Fruit fly (Drosophila melanogaster) whole organism, embryonic: ENCODE data around the gene djl.

ENCODE experiments used
- Atf6 ChIP-seq: fragments of 200-800 bp; sonication (Bioruptor generic); IDR thresholded peaks from 2 replicates; pipeline ENCODE4 v1.3.6; 2022; ENCODE audit warnings: missing biosample characterization, missing genetic modification characterization
- CG10267 ChIP-seq: fragments of 200-800 bp; sonication (Bioruptor generic); optimal IDR thresholded peaks from 2 replicates; lab custom pipeline; 2018; ENCODE audit warnings: missing biosample characterization, mild to moderate bottlenecking, missing genetic modification characterization, moderate library complexity
- CG10462 ChIP-seq: fragments of 200-800 bp; sonication (Bioruptor generic); optimal IDR thresholded peaks from 2 replicates; lab custom pipeline; 2016; ENCODE audit warnings: missing biosample characterization, missing genetic modification characterization
- CG10959 ChIP-seq: fragments of 200-800 bp; sonication (Bioruptor generic); IDR thresholded peaks from 2 replicates; pipeline ENCODE4 v1.3.6; 2022; ENCODE audit warnings: missing biosample characterization, missing genetic modification characterization
- CG11085 ChIP-seq: fragments of 200-800 bp; sonication (Bioruptor generic); IDR thresholded peaks from 2 replicates; pipeline ENCODE4 v1.3.6; 2022; ENCODE audit warnings: missing biosample characterization, missing genetic modification characterization
- CG11695 ChIP-seq: fragments of 200-800 bp; sonication (Bioruptor generic); IDR thresholded peaks from 3 replicates; pipeline ENCODE4 v1.3.6; 2022; ENCODE audit warnings: missing biosample characterization, missing genetic modification characterization
- CG12071 ChIP-seq: fragments of 200-800 bp; sonication (Bioruptor generic); optimal IDR thresholded peaks from 3 replicates; lab custom pipeline; 2018; ENCODE audit warnings: missing biosample characterization, mild to moderate bottlenecking, missing genetic modification characterization
- CG12299 ChIP-seq: fragments of 200-800 bp; sonication (Bioruptor generic); optimal IDR thresholded peaks from 2 replicates; lab custom pipeline; 2018; ENCODE audit warnings: missing biosample characterization, mild to moderate bottlenecking, missing genetic modification characterization
- CG12744 ChIP-seq: fragments of 200-800 bp; sonication (Bioruptor generic); optimal IDR thresholded peaks from 2 replicates; lab custom pipeline; 2016; ENCODE audit warnings: missing biosample characterization, missing genetic modification characterization
- CG15269 ChIP-seq: fragments of 200-800 bp; sonication (Bioruptor generic); optimal IDR thresholded peaks from 2 replicates; lab custom pipeline; 2018; ENCODE audit warnings: missing biosample characterization, mild to moderate bottlenecking, missing genetic modification characterization, moderate library complexity
- CG17912 ChIP-seq: fragments of 200-800 bp; sonication (Bioruptor generic); optimal IDR thresholded peaks from 2 replicates; lab custom pipeline; 2018; ENCODE audit warnings: missing biosample characterization, mild to moderate bottlenecking, missing genetic modification characterization
- CG4424 ChIP-seq: fragments of 200-800 bp; sonication (Bioruptor generic); optimal IDR thresholded peaks from 3 replicates; lab custom pipeline; 2016; ENCODE audit warnings: missing biosample characterization, missing genetic modification characterization
- CG5245 ChIP-seq: fragments of 200-800 bp; sonication (Bioruptor generic); optimal IDR thresholded peaks from 3 replicates; lab custom pipeline; 2016; ENCODE audit warnings: missing biosample characterization, missing genetic modification characterization
- CG6175 ChIP-seq: fragments of 200-800 bp; sonication (Bioruptor generic); IDR thresholded peaks from 3 replicates; pipeline ENCODE4 v1.3.6; 2022; ENCODE audit warnings: missing biosample characterization, missing genetic modification characterization
- CG6689 ChIP-seq: fragments of 200-800 bp; sonication (Bioruptor generic); IDR thresholded peaks from 2 replicates; pipeline ENCODE4 v1.3.6; 2022; ENCODE audit warnings: missing biosample characterization, missing genetic modification characterization
- CG6765 ChIP-seq: fragments of 200-800 bp; sonication (Bioruptor generic); optimal IDR thresholded peaks from 3 replicates; lab custom pipeline; 2017; ENCODE audit warnings: missing biosample characterization, mild to moderate bottlenecking, missing genetic modification characterization
- CG7839 ChIP-seq: fragments of 200-800 bp; sonication (Bioruptor generic); optimal IDR thresholded peaks from 3 replicates; lab custom pipeline; 2018; ENCODE audit warnings: missing biosample characterization, mild to moderate bottlenecking, missing genetic modification characterization, moderate library complexity
- Camta ChIP-seq: fragments of 200-800 bp; sonication (Bioruptor generic); optimal IDR thresholded peaks from 2 replicates; lab custom pipeline; 2016; ENCODE audit warnings: missing biosample characterization, missing genetic modification characterization
- Dad ChIP-seq: fragments of 200-800 bp; sonication (Bioruptor generic); optimal IDR thresholded peaks from 3 replicates; lab custom pipeline; 2016; ENCODE audit warnings: missing biosample characterization, missing genetic modification characterization
- Doc2 ChIP-seq: fragments of 200-800 bp; sonication (Bioruptor generic); IDR thresholded peaks from 2 replicates; pipeline ENCODE4 v1.3.6; 2022; ENCODE audit warnings: missing biosample characterization, missing genetic modification characterization
- ERR ChIP-seq: fragments of 200-800 bp; sonication (Bioruptor generic); optimal IDR thresholded peaks from 2 replicates; lab custom pipeline; 2016; ENCODE audit warnings: missing biosample characterization, missing genetic modification characterization
- HLH3B ChIP-seq: fragments of 200-800 bp; sonication (Bioruptor generic); IDR thresholded peaks from 2 replicates; pipeline ENCODE4 v1.3.6; 2022; ENCODE audit warnings: missing biosample characterization, missing genetic modification characterization
- Hey ChIP-seq: fragments of 200-800 bp; sonication (Bioruptor generic); optimal IDR thresholded peaks from 3 replicates; lab custom pipeline; 2018; ENCODE audit warnings: missing biosample characterization, mild to moderate bottlenecking, missing genetic modification characterization
- Kr ChIP-seq: fragments of 200-800 bp; sonication (Bioruptor generic); optimal IDR thresholded peaks from 2 replicates; lab custom pipeline; 2017; ENCODE audit warnings: missing biosample characterization, mild to moderate bottlenecking, missing genetic modification characterization
- MBD-R2 ChIP-seq: fragments of 200-800 bp; sonication (Bioruptor generic); IDR thresholded peaks from 2 replicates; pipeline ENCODE4 v1.3.6; 2022; ENCODE audit warnings: missing biosample characterization, missing genetic modification characterization
- Nf-YA ChIP-seq: fragments of 200-800 bp; sonication (Bioruptor generic); IDR thresholded peaks from 2 replicates; pipeline ENCODE4 v1.3.6; 2022; ENCODE audit warnings: missing biosample characterization, missing genetic modification characterization
- Nf-YB ChIP-seq: fragments of 200-800 bp; sonication (Bioruptor generic); optimal IDR thresholded peaks from 3 replicates; lab custom pipeline; 2019; ENCODE audit warnings: missing biosample characterization, mild to moderate bottlenecking, missing genetic modification characterization, moderate library complexity
- Sox102F ChIP-seq: fragments of 200-800 bp; sonication (Bioruptor generic); optimal IDR thresholded peaks from 2 replicates; lab custom pipeline; 2018; ENCODE audit warnings: missing biosample characterization, mild to moderate bottlenecking, missing genetic modification characterization, moderate library complexity
- ato ChIP-seq: fragments of 200-800 bp; sonication (Bioruptor generic); IDR thresholded peaks from 2 replicates; pipeline ENCODE4 v1.3.6; 2022; ENCODE audit warnings: missing biosample characterization, missing genetic modification characterization; ENCODE audit not compliant: partially characterized antibody
- az2 ChIP-seq: fragments of 200-800 bp; sonication (Bioruptor generic); optimal IDR thresholded peaks from 3 replicates; lab custom pipeline; 2016; ENCODE audit warnings: missing biosample characterization, missing genetic modification characterization
- chn ChIP-seq: fragments of 200-800 bp; sonication (Bioruptor generic); optimal IDR thresholded peaks from 2 replicates; lab custom pipeline; 2016; ENCODE audit warnings: missing biosample characterization, missing genetic modification characterization
- croc ChIP-seq: fragments of 200-800 bp; sonication (Bioruptor generic); conservative IDR thresholded peaks from 3 replicates; pipeline ENCODE4 v1.3.6; 2022; ENCODE audit warnings: missing biosample characterization, missing genetic modification characterization
- crp ChIP-seq, 2 experiments: fragments of 200-800 bp; sonication (Bioruptor generic); optimal IDR thresholded peaks; 2 replicates in 1 of 2; 3 replicates in 1 of 2; lab custom pipeline; 2017; ENCODE audit warnings: missing biosample characterization in 2 of 2, missing genetic modification characterization in 2 of 2, mild to moderate bottlenecking in 1 of 2, moderate library complexity in 1 of 2
- ems ChIP-seq: fragments of 200-800 bp; sonication (Bioruptor generic); optimal IDR thresholded peaks from 3 replicates; lab custom pipeline; 2016; ENCODE audit warnings: missing biosample characterization, missing genetic modification characterization
- fd3F ChIP-seq: fragments of 200-800 bp; sonication (Bioruptor generic); optimal IDR thresholded peaks from 2 replicates; lab custom pipeline; 2018; ENCODE audit warnings: missing biosample characterization, mild to moderate bottlenecking, missing genetic modification characterization, moderate library complexity
- kah ChIP-seq: fragments of 200-800 bp; sonication (Bioruptor generic); optimal IDR thresholded peaks from 2 replicates; lab custom pipeline; 2018; ENCODE audit warnings: missing biosample characterization, mild to moderate bottlenecking, missing genetic modification characterization
- odd ChIP-seq: fragments of 200-800 bp; sonication (Bioruptor generic); optimal IDR thresholded peaks from 2 replicates; lab custom pipeline; 2017; ENCODE audit warnings: missing biosample characterization, mild to moderate bottlenecking, missing genetic modification characterization
- org-1 ChIP-seq: fragments of 200-800 bp; sonication (Bioruptor generic); optimal IDR thresholded peaks from 2 replicates; lab custom pipeline; 2017; ENCODE audit warnings: missing biosample characterization, missing genetic modification characterization
- pan ChIP-seq, 4 experiments: fragments of >200 bp in 3 of 4; fragments of 200-800 bp in 1 of 4; sonication (Bioruptor generic) in 1 of 4; optimal IDR thresholded peaks in 3 of 4; IDR thresholded peaks in 1 of 4; 2 replicates each; pipeline versions ENCODE4 v1.3.6 to Lab custom; 2017 to 2022; ENCODE audit warnings: missing biosample characterization in 2 of 4, missing genetic modification characterization in 2 of 4, mixed read lengths in 1 of 4
- pfk ChIP-seq: fragments of 200-800 bp; sonication (Bioruptor generic); optimal IDR thresholded peaks from 2 replicates; lab custom pipeline; 2018; ENCODE audit warnings: missing biosample characterization, mild to moderate bottlenecking, missing genetic modification characterization, moderate library complexity
- pnt ChIP-seq: fragments of 200-800 bp; sonication (Bioruptor generic); optimal IDR thresholded peaks from 3 replicates; lab custom pipeline; 2016; ENCODE audit warnings: missing biosample characterization, missing genetic modification characterization
- sc ChIP-seq, 3 experiments: fragments of >200 bp in 2 of 3; fragments of 200-800 bp in 1 of 3; sonication (Bioruptor generic) in 1 of 3; optimal IDR thresholded peaks; 2 replicates in 2 of 3; 3 replicates in 1 of 3; lab custom pipeline; 2017; ENCODE audit warnings: mild to moderate bottlenecking in 1 of 3, missing biosample characterization in 1 of 3, missing genetic modification characterization in 1 of 3, missing genetic modification reagents in 1 of 3
- sr ChIP-seq: fragments of 200-800 bp; sonication (Bioruptor generic); IDR thresholded peaks from 3 replicates; pipeline ENCODE4 v1.3.6; 2022; ENCODE audit warnings: missing biosample characterization, missing genetic modification characterization
- tna ChIP-seq: fragments of 200-800 bp; sonication (Bioruptor generic); IDR thresholded peaks from 2 replicates; pipeline ENCODE4 v1.3.6; 2022; ENCODE audit warnings: missing biosample characterization, missing genetic modification characterization; ENCODE audit not compliant: partially characterized antibody
- ttk ChIP-seq: fragments of 200-800 bp; sonication (Bioruptor generic); IDR thresholded peaks from 2 replicates; pipeline ENCODE4 v2.1.2; 2022; ENCODE audit warnings: missing biosample characterization, missing genetic modification characterization
- vfl ChIP-seq: fragments of 200-800 bp; sonication (Bioruptor generic); optimal IDR thresholded peaks from 2 replicates; lab custom pipeline; 2016; ENCODE audit warnings: missing biosample characterization, missing genetic modification characterization
- zen2 ChIP-seq: fragments of 200-800 bp; sonication (Bioruptor generic); IDR thresholded peaks from 3 replicates; pipeline ENCODE4 v1.3.6; 2022; ENCODE audit warnings: missing biosample characterization, missing genetic modification characterization; ENCODE audit not compliant: partially characterized antibody

The djl gene

DNA sequence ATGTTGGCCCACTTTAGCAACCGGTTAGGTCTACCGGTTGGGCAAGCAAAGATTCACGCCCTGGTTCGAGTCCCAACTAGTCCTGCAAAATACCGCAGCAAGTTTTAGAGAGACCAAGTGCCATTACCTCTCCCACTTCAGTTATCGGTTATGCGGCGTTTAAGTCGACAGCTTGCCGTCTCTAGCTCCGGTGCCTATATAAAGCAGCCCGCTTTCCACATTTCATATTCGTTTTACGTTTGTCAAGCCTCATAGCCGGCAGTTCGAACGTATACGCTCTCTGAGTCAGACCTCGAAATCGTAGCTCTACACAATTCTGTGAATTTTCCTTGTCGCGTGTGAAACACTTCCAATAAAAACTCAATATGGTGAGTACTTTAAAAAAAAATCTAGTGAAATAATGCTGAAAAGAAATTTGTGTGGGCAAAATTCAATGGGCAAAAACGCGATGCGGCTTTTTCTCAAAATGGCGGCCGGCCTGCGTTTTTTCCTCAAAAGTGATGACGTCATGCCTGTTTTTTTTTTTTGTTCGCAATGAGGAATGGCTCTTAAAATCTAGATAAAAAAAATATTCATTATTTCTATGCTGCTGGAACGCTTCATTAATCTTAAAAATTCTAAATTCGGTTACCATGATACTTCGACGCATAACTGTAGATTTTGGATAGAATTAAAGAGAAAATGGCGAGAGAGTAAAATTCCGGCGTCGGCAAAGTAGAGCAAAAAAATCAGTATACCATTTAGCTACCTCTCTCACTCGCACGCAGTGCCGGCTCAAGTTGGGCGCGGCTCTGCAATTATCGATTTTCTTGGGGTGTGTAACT lies 26.0 kb downstream of the djl start, which contains the start of gene alphaTub84B (continued):
- peak; percentile 47 for TF ChIP-seq Dad (GFP tag; lab: Kevin White, UChicago)
- no peak for TF ChIP-seq croc (GFP tag; lab: Robert Waterston, UW)
- peak; percentile 50 for TF ChIP-seq CG10267 (tag; lab: Kevin White, UChicago)
- peak; percentile 33 for TF ChIP-seq CG4424 (GFP tag; lab: Kevin White, UChicago)
- peak; percentile 69 for TF ChIP-seq ERR
- peak; percentile 40; the same call in 1 of the 3 replicates for TF ChIP-seq zen2 (GFP tag; lab: Robert Waterston, UW)
- no peak for TF ChIP-seq fd3F (GFP tag; lab: Kevin White, UChicago)
- TF ChIP-seq ato (GFP tag; lab: Robert Waterston, UW), result peak; percentile 76
- TF ChIP-seq sr, result peak; percentile 82; the same call in 2 of the 3 replicates
- no peak for TF ChIP-seq pan (optimal IDR thresholded peaks at IDR 0.05; lab: Kevin White, UChicago)
- TF ChIP-seq pan (GFP tag; optimal IDR thresholded peaks at IDR 0.05 in 1 of 2, IDR thresholded peaks at IDR 0.05 in 1 of 2), result peak in 1 of 2 experiments; percentile 59
- 0 out of 2 replicates have a peak, but pooled peaks have one; percentile 37 for TF ChIP-seq CG11085 (GFP tag; lab: Robert Waterston, UW)
- TF ChIP-seq crp (GFP tag; optimal IDR thresholded peaks at IDR 0.05; lab: Kevin White, UChicago), result no peak
- peak; percentile 24 for TF ChIP-seq az2 (GFP tag; lab: Kevin White, UChicago)
- peak; percentile 56 for TF ChIP-seq CG12744 (GFP tag; lab: Kevin White, UChicago)
- peak; percentile 63 for TF ChIP-seq Atf6 (GFP tag; lab: Robert Waterston, UW)
- peak; percentile 74 for TF ChIP-seq CG6765 (GFP tag; lab: Kevin White, UChicago)
- TF ChIP-seq pnt, result peak; percentile 46
- TF ChIP-seq CG7839 (tag; lab: Kevin White, UChicago), result peak; percentile 56
- peak; percentile 84 for TF ChIP-seq CG17912 (GFP tag; lab: Kevin White, UChicago)
- TF ChIP-seq pfk, result peak; percentile 57
- no peak for TF ChIP-seq CG10462
- no peak for TF ChIP-seq org-1 (GFP tag; lab: Kevin White, UChicago)
- TF ChIP-seq odd (GFP tag; lab: Kevin White, UChicago), result peak; percentile 75
- TF ChIP-seq sc (optimal IDR thresholded peaks at IDR 0.05; lab: Kevin White, UChicago), result no peak
- no peak for TF ChIP-seq sc (GFP tag; optimal IDR thresholded peaks at IDR 0.05; lab: Kevin White, UChicago)
- TF ChIP-seq MBD-R2 (GFP tag; lab: Robert Waterston, UW), result peak; percentile 49
- TF ChIP-seq Nf-YA (GFP tag; lab: Robert Waterston, UW), result no peak
- TF ChIP-seq Nf-YB (GFP tag; lab: Kevin White, UChicago), result peak; percentile 26
- TF ChIP-seq chn, result peak; percentile 48
- peak; percentile 47 for TF ChIP-seq CG5245 (GFP tag; lab: Kevin White, UChicago)
- peak; percentile 75 for TF ChIP-seq CG15269
- peak; percentile 47; the same call in 1 of the 2 replicates for TF ChIP-seq HLH3B
- peak; percentile 43 for TF ChIP-seq Hey
- TF ChIP-seq tna, result peak; percentile 71
- TF ChIP-seq vfl (GFP tag; lab: Kevin White, UChicago), result peak; percentile 67
- TF ChIP-seq CG12071 (GFP tag; lab: Kevin White, UChicago), result peak; percentile 79
- no peak for TF ChIP-seq Sox102F (GFP tag; lab: Kevin White, UChicago)
- TF ChIP-seq CG12299 (tag; lab: Kevin White, UChicago), result peak; percentile 31
- no peak for TF ChIP-seq CG6689 (GFP tag; lab: Robert Waterston, UW)
- peak; percentile 69 for TF ChIP-seq Camta (GFP tag; lab: Kevin White, UChicago)
- peak; percentile 52; the same call in 1 of the 2 replicates for TF ChIP-seq CG10959
- no peak for TF ChIP-seq CG11695 (GFP tag; lab: Robert Waterston, UW)
- TF ChIP-seq Kr (GFP tag; lab: Kevin White, UChicago), result no peak
- peak; percentile 13; the same call in 1 of the 2 replicates for TF ChIP-seq ttk (GFP tag; lab: Robert Waterston, UW)
- TF ChIP-seq Doc2 (GFP tag; lab: Robert Waterston, UW), result no peak
- peak; percentile 34 for TF ChIP-seq kah (GFP tag; lab: Kevin White, UChicago)
- TF ChIP-seq ems (GFP tag; lab: Kevin White, UChicago), result peak; percentile 55
- TF ChIP-seq CG6175, result 0 out of 3 replicates have a peak, but pooled peaks have one; percentile 67
